Fruit fly (Drosophila melanogaster) whole organism, embryonic: Measurements from ENCODE around the gene Tgt.

ENCODE experiments used
- Ada2b ChIP-seq: fragments of 200-800 bp; sonication (Bioruptor generic); IDR thresholded peaks from 2 replicates; pipeline ENCODE4 v1.3.6; 2022; ENCODE audit warnings: missing biosample characterization, missing genetic modification characterization
- Aef1 ChIP-seq: fragments of 200-800 bp; sonication (Bioruptor generic); IDR thresholded peaks from 3 replicates; pipeline ENCODE4 v1.3.6; 2022; ENCODE audit warnings: missing biosample characterization, missing genetic modification characterization
- Atf3 ChIP-seq: fragments of 200-800 bp; sonication (Bioruptor generic); optimal IDR thresholded peaks from 3 replicates; lab custom pipeline; 2016; ENCODE audit warnings: missing biosample characterization, missing genetic modification characterization
- Bdp1 ChIP-seq: fragments of 200-800 bp; sonication (Bioruptor generic); optimal IDR thresholded peaks from 3 replicates; lab custom pipeline; 2016; ENCODE audit warnings: missing biosample characterization, missing genetic modification characterization
- Blimp-1 ChIP-seq: fragments of 200-800 bp; sonication (Bioruptor generic); optimal IDR thresholded peaks from 3 replicates; lab custom pipeline; 2018; ENCODE audit warnings: missing biosample characterization, missing genetic modification characterization, mild to moderate bottlenecking, moderate library complexity, missing genetic modification reagents
- CG1024 ChIP-seq: fragments of 200-800 bp; sonication (Bioruptor generic); IDR thresholded peaks from 2 replicates; pipeline ENCODE4 v1.3.6; 2022; ENCODE audit warnings: missing biosample characterization, missing genetic modification characterization
- CG10321 ChIP-seq: fragments of 200-800 bp; sonication (Bioruptor generic); IDR thresholded peaks from 2 replicates; pipeline ENCODE4 v1.3.6; 2022; ENCODE audit warnings: missing biosample characterization, missing genetic modification characterization
- CG10366 ChIP-seq: fragments of 200-800 bp; sonication (Bioruptor generic); IDR thresholded peaks from 2 replicates; pipeline ENCODE4 v1.3.6; 2022; ENCODE audit warnings: missing biosample characterization, missing genetic modification characterization
- CG10959 ChIP-seq: fragments of 200-800 bp; sonication (Bioruptor generic); IDR thresholded peaks from 2 replicates; pipeline ENCODE4 v1.3.6; 2022; ENCODE audit warnings: missing biosample characterization, missing genetic modification characterization
- CG11504 ChIP-seq: fragments of 200-800 bp; sonication (Bioruptor generic); optimal IDR thresholded peaks from 3 replicates; lab custom pipeline; 2019; ENCODE audit warnings: missing biosample characterization, mild to moderate bottlenecking, missing genetic modification characterization, moderate library complexity
- CG12071 ChIP-seq: fragments of 200-800 bp; sonication (Bioruptor generic); optimal IDR thresholded peaks from 3 replicates; lab custom pipeline; 2018; ENCODE audit warnings: missing biosample characterization, mild to moderate bottlenecking, missing genetic modification characterization
- CG1602 ChIP-seq: fragments of 200-800 bp; sonication (Bioruptor generic); optimal IDR thresholded peaks from 3 replicates; lab custom pipeline; 2016; ENCODE audit warnings: missing biosample characterization, missing genetic modification characterization
- CG16779 ChIP-seq: fragments of 200-800 bp; sonication (Bioruptor generic); IDR thresholded peaks from 2 replicates; pipeline ENCODE4 v1.3.6; 2022; ENCODE audit warnings: missing biosample characterization, missing genetic modification characterization
- CG18599 ChIP-seq: fragments of 200-800 bp; sonication (Bioruptor generic); optimal IDR thresholded peaks from 3 replicates; lab custom pipeline; 2017; ENCODE audit warnings: missing biosample characterization, missing genetic modification characterization, mild to moderate bottlenecking, moderate library complexity, missing genetic modification reagents
- CG30403 ChIP-seq: fragments of 200-800 bp; sonication (Bioruptor generic); optimal IDR thresholded peaks from 3 replicates; lab custom pipeline; 2016; ENCODE audit warnings: missing biosample characterization, missing genetic modification characterization
- CG3163 ChIP-seq: fragments of 200-800 bp; sonication (Bioruptor generic); optimal IDR thresholded peaks from 3 replicates; lab custom pipeline; 2016; ENCODE audit warnings: missing biosample characterization, missing genetic modification characterization
- CG32532 ChIP-seq: fragments of 200-800 bp; sonication (Bioruptor generic); IDR thresholded peaks from 2 replicates; pipeline ENCODE4 v1.3.6; 2022; ENCODE audit warnings: missing biosample characterization, missing genetic modification characterization
- CG6683 ChIP-seq: fragments of 200-800 bp; sonication (Bioruptor generic); optimal IDR thresholded peaks from 2 replicates; lab custom pipeline; 2017; ENCODE audit warnings: missing biosample characterization, mild to moderate bottlenecking, missing genetic modification characterization, missing genetic modification reagents
- CG6689 ChIP-seq: fragments of 200-800 bp; sonication (Bioruptor generic); IDR thresholded peaks from 2 replicates; pipeline ENCODE4 v1.3.6; 2022; ENCODE audit warnings: missing biosample characterization, missing genetic modification characterization
- CG8765 ChIP-seq: fragments of 200-800 bp; sonication (Bioruptor generic); IDR thresholded peaks from 2 replicates; pipeline ENCODE4 v1.3.6; 2022; ENCODE audit warnings: missing biosample characterization, missing genetic modification characterization
- CrebB ChIP-seq: fragments of 200-800 bp; sonication (Bioruptor generic); optimal IDR thresholded peaks from 3 replicates; lab custom pipeline; 2018; ENCODE audit warnings: missing biosample characterization, mild to moderate bottlenecking, missing genetic modification characterization
- Dip3 ChIP-seq: fragments of 200-800 bp; sonication (Bioruptor generic); optimal IDR thresholded peaks from 3 replicates; lab custom pipeline; 2016; ENCODE audit warnings: missing biosample characterization, missing genetic modification characterization
- Dll ChIP-seq: fragments of 200-800 bp; sonication (Bioruptor generic); IDR thresholded peaks from 4 replicates; pipeline ENCODE4 v1.3.6; 2022; ENCODE audit warnings: missing biosample characterization, missing genetic modification characterization; ENCODE audit not compliant: partially characterized antibody
- Ets97D ChIP-seq: fragments of 200-800 bp; sonication (Bioruptor generic); optimal IDR thresholded peaks from 3 replicates; lab custom pipeline; 2016; ENCODE audit warnings: missing biosample characterization, missing genetic modification characterization
- Hand ChIP-seq: fragments of 200-800 bp; sonication (Bioruptor generic); optimal IDR thresholded peaks from 2 replicates; lab custom pipeline; 2017; ENCODE audit warnings: mild to moderate bottlenecking, missing biosample characterization, missing genetic modification reagents, missing genetic modification characterization
- HmgD ChIP-seq: fragments of 200-800 bp; sonication (Bioruptor generic); optimal IDR thresholded peaks from 3 replicates; lab custom pipeline; 2016; ENCODE audit warnings: missing biosample characterization, missing genetic modification characterization
- Hmx ChIP-seq: fragments of 200-800 bp; sonication (Bioruptor generic); optimal IDR thresholded peaks from 2 replicates; lab custom pipeline; 2016; ENCODE audit warnings: missing biosample characterization, missing genetic modification characterization
- Kr ChIP-seq: fragments of 200-800 bp; sonication (Bioruptor generic); optimal IDR thresholded peaks from 2 replicates; lab custom pipeline; 2017; ENCODE audit warnings: missing biosample characterization, mild to moderate bottlenecking, missing genetic modification characterization
- MTF-1 ChIP-seq: fragments of 200-800 bp; sonication (Bioruptor generic); optimal IDR thresholded peaks from 2 replicates; lab custom pipeline; 2018; ENCODE audit warnings: missing biosample characterization, mild to moderate bottlenecking, missing genetic modification characterization, borderline replicate concordance
- Med ChIP-seq: fragments of 200-800 bp; sonication (Bioruptor generic); peaks from one replicate; lab custom pipeline; 2016; ENCODE audit warnings: missing biosample characterization, missing genetic modification characterization, mild to moderate bottlenecking, inconsistent platforms, moderate library complexity
- Mes4 ChIP-seq: fragments of 200-800 bp; sonication (Bioruptor generic); optimal IDR thresholded peaks from 2 replicates; lab custom pipeline; 2016; ENCODE audit warnings: missing biosample characterization, missing genetic modification characterization
- Nf-YB ChIP-seq: fragments of 200-800 bp; sonication (Bioruptor generic); optimal IDR thresholded peaks from 3 replicates; lab custom pipeline; 2019; ENCODE audit warnings: missing biosample characterization, mild to moderate bottlenecking, missing genetic modification characterization, moderate library complexity
- Opbp ChIP-seq: fragments of 200-800 bp; sonication (Bioruptor generic); IDR thresholded peaks from 3 replicates; pipeline ENCODE4 v1.3.6; 2022; ENCODE audit warnings: missing biosample characterization, missing genetic modification characterization; ENCODE audit not compliant: partially characterized antibody
- Six4 ChIP-seq: fragments of 200-800 bp; sonication (Bioruptor generic); optimal IDR thresholded peaks from 2 replicates; lab custom pipeline; 2016; ENCODE audit warnings: missing biosample characterization, missing genetic modification characterization
- ac ChIP-seq: fragments of 200-800 bp; sonication (Bioruptor generic); optimal IDR thresholded peaks from 3 replicates; lab custom pipeline; 2017; ENCODE audit warnings: missing biosample characterization, mild to moderate bottlenecking, missing genetic modification characterization
- ato ChIP-seq: fragments of 200-800 bp; sonication (Bioruptor generic); IDR thresholded peaks from 2 replicates; pipeline ENCODE4 v1.3.6; 2022; ENCODE audit warnings: missing biosample characterization, missing genetic modification characterization; ENCODE audit not compliant: partially characterized antibody
- cas ChIP-seq: fragments of 200-800 bp; sonication (Bioruptor generic); IDR thresholded peaks from 2 replicates; pipeline ENCODE4 v1.3.6; 2022; ENCODE audit warnings: missing biosample characterization, missing genetic modification characterization
- esg ChIP-seq: fragments of 200-800 bp; sonication (Bioruptor generic); conservative IDR thresholded peaks from 2 replicates; pipeline ENCODE4 v1.3.6; 2022; ENCODE audit warnings: missing biosample characterization, missing genetic modification characterization
- ewg ChIP-seq: fragments of 200-800 bp; sonication (Bioruptor generic); optimal IDR thresholded peaks from 3 replicates; lab custom pipeline; 2017; ENCODE audit warnings: mild to moderate bottlenecking, missing biosample characterization, missing genetic modification reagents, missing genetic modification characterization
- fu2 ChIP-seq: fragments of 200-800 bp; sonication (Bioruptor generic); optimal IDR thresholded peaks from 2 replicates; lab custom pipeline; 2016; ENCODE audit warnings: missing biosample characterization, missing genetic modification characterization
- gsb ChIP-seq: fragments of 200-800 bp; sonication (Bioruptor generic); IDR thresholded peaks from 2 replicates; pipeline ENCODE4 v1.3.6; 2022; ENCODE audit warnings: missing biosample characterization, missing genetic modification characterization
- oc ChIP-seq: fragments of 200-800 bp; sonication (Bioruptor generic); optimal IDR thresholded peaks from 2 replicates; lab custom pipeline; 2018; ENCODE audit warnings: missing biosample characterization, mild to moderate bottlenecking, missing genetic modification characterization, moderate library complexity
- pzg ChIP-seq: fragments of 200-800 bp; sonication (Bioruptor generic); optimal IDR thresholded peaks from 3 replicates; lab custom pipeline; 2018; ENCODE audit warnings: missing biosample characterization, mild to moderate bottlenecking, missing genetic modification characterization, moderate library complexity
- ranshi ChIP-seq: fragments of 200-800 bp; sonication (Bioruptor generic); IDR thresholded peaks from 2 replicates; pipeline ENCODE4 v1.3.6; 2022; ENCODE audit warnings: missing biosample characterization, missing genetic modification characterization
- slp2 ChIP-seq: fragments of 200-800 bp; sonication (Bioruptor generic); optimal IDR thresholded peaks from 2 replicates; lab custom pipeline; 2016; ENCODE audit warnings: missing biosample characterization, missing genetic modification characterization
- sna ChIP-seq: fragments of 200-800 bp; sonication (Bioruptor generic); IDR thresholded peaks from 2 replicates; pipeline ENCODE4 v1.3.6; 2022; ENCODE audit warnings: missing biosample characterization, missing genetic modification characterization; ENCODE audit not compliant: partially characterized antibody
- stc ChIP-seq: fragments of 200-800 bp; sonication (Bioruptor generic); IDR thresholded peaks from 2 replicates; pipeline ENCODE4 v1.3.6; 2022; ENCODE audit warnings: missing biosample characterization, missing genetic modification characterization
- tin ChIP-seq: fragments of 200-800 bp; sonication (Bioruptor generic); optimal IDR thresholded peaks from 3 replicates; lab custom pipeline; 2016; ENCODE audit warnings: missing biosample characterization, missing genetic modification characterization
- tll ChIP-seq, 2 experiments: fragments of 200-800 bp in 1 of 2; fragments of >200 bp in 1 of 2; sonication (Bioruptor generic) in 1 of 2; optimal IDR thresholded peaks; 2 replicates each; lab custom pipeline; 2017 to 2019; ENCODE audit warnings: missing biosample characterization in 2 of 2, missing genetic modification characterization in 2 of 2, mild to moderate bottlenecking in 1 of 2, moderate library complexity in 1 of 2
- tna ChIP-seq: fragments of 200-800 bp; sonication (Bioruptor generic); IDR thresholded peaks from 2 replicates; pipeline ENCODE4 v1.3.6; 2022; ENCODE audit warnings: missing biosample characterization, missing genetic modification characterization; ENCODE audit not compliant: partially characterized antibody

Gene Tgt

DNA sequence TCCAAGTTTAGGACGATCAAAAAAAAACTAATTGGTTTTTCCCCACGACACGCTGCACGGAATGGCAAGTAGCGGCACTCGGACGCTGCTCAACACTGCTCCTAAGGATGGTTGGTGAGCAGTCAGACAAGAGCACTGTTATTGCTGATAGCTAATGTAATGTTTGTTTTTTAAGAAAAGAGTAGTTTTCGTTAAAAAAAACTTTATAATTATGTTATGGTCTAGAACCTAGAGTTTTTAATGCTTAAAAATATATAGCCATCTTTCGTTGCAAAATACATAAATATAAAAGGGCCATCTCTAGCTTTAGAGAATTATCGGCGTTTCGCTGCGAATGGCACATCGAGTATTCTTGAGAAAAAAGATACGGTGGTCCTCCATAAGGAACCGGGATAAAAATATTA is 11.2 kb upstream of the Tgt start, which contains the start of the genes Charon and CG4887 (continued):
- TF ChIP-seq ewg (peak; percentile 61), cas (no peak), stc (0 out of 2 replicates have a peak, but pooled peaks have one; percentile 26), CG1024 (GFP tag; lab: Robert Waterston, UW) (peak; percentile 53; the same call in 1 of the 2 replicates), Nf-YB (no peak), Aef1 (GFP tag; lab: Robert Waterston, UW) (peak; percentile 81), CrebB (tag; lab: Kevin White, UChicago) (peak; percentile 52), CG18599 (peak; percentile 87), Six4 (GFP tag; lab: Kevin White, UChicago) (peak; percentile 75), CG6689 (peak; percentile 77), Ada2b (peak; percentile 65), oc (tag; lab: Kevin White, UChicago) (no peak), CG12071 (GFP tag; lab: Kevin White, UChicago) (no peak), Mes4 (peak; percentile 67), Dll (peak; percentile 85), tna (GFP tag; lab: Robert Waterston, UW) (no peak), Ets97D (peak; percentile 81), CG8765 (GFP tag; lab: Robert Waterston, UW) (peak; percentile 48; the same call in 1 of the 2 replicates), ato (GFP tag; lab: Robert Waterston, UW) (peak; percentile 25; the same call in 1 of the 2 replicates), CG10959 (GFP tag; lab: Robert Waterston, UW) (peak; percentile 73), Blimp-1 (GFP tag; lab: Kevin White, UChicago) (no peak), Hmx (GFP tag; lab: Kevin White, UChicago) (peak; percentile 53), Med (GFP tag; lab: Kevin White, UChicago) (peak; percentile 96), CG16779 (GFP tag; lab: Robert Waterston, UW) (no peak), CG10366 (GFP tag; lab: Robert Waterston, UW) (peak; percentile 82), ac (GFP tag; lab: Kevin White, UChicago) (no peak), tll (GFP tag; optimal IDR thresholded peaks at IDR 0.05; lab: Kevin White, UChicago) (peak in 1 of 2 experiments; percentile 4), Hand (GFP tag; lab: Kevin White, UChicago) (peak; percentile 37), fu2 (GFP tag; lab: Kevin White, UChicago) (peak; percentile 87), Kr (no peak), CG3163 (GFP tag; lab: Kevin White, UChicago) (peak; percentile 52), MTF-1 (GFP tag; lab: Kevin White, UChicago) (no peak), CG1602 (GFP tag; lab: Kevin White, UChicago) (peak; percentile 83), tin (GFP tag; lab: Kevin White, UChicago) (peak; percentile 87), Opbp (GFP tag; lab: Robert Waterston, UW) (0 out of 3 replicates have a peak, but pooled peaks have one; percentile 51), pzg (GFP tag; lab: Kevin White, UChicago) (peak; percentile 51), ranshi (GFP tag; lab: Robert Waterston, UW) (peak; percentile 80; the same call in 1 of the 2 replicates), Atf3 (peak; percentile 76), Bdp1 (peak; percentile 71), sna (peak; percentile 69), slp2 (peak; percentile 75), HmgD (GFP tag; lab: Kevin White, UChicago) (peak; percentile 71), esg (GFP tag; lab: Robert Waterston, UW) (peak; percentile 84), CG11504 (no peak), Dip3 (peak; percentile 91), CG6683 (GFP tag; lab: Kevin White, UChicago) (peak; percentile 66), CG32532 (GFP tag; lab: Robert Waterston, UW) (peak; percentile 82), CG30403 (GFP tag; lab: Kevin White, UChicago) (peak; percentile 92), CG10321 (no peak), gsb (GFP tag; lab: Robert Waterston, UW) (no peak)
